Fruit fly (Drosophila melanogaster) whole organism, embryonic: ENCODE measurements around the gene mAcon1.

ENCODE experiments used
- ATbp ChIP-seq: fragments of 200-800 bp; sonication (Bioruptor generic); optimal IDR thresholded peaks from 2 replicates; lab custom pipeline; 2017; ENCODE audit warnings: missing biosample characterization, mild to moderate bottlenecking, missing genetic modification characterization, missing genetic modification reagents
- Antp ChIP-seq: fragments of 200-800 bp; sonication (Bioruptor generic); optimal IDR thresholded peaks from 3 replicates; lab custom pipeline; 2016; ENCODE audit warnings: missing biosample characterization, missing genetic modification characterization
- Asciz ChIP-seq: fragments of 200-800 bp; sonication (Bioruptor generic); optimal IDR thresholded peaks from 2 replicates; lab custom pipeline; 2017; ENCODE audit warnings: missing biosample characterization, mild to moderate bottlenecking, missing genetic modification characterization, missing genetic modification reagents
- Bgb ChIP-seq: fragments of 200-800 bp; sonication (Bioruptor generic); IDR thresholded peaks from 2 replicates; pipeline ENCODE4 v1.3.6; 2022; ENCODE audit warnings: missing biosample characterization, missing genetic modification characterization; ENCODE audit not compliant: partially characterized antibody
- CG1024 ChIP-seq: fragments of 200-800 bp; sonication (Bioruptor generic); IDR thresholded peaks from 2 replicates; pipeline ENCODE4 v1.3.6; 2022; ENCODE audit warnings: missing biosample characterization, missing genetic modification characterization
- CG11560 ChIP-seq: fragments of 200-800 bp; sonication (Bioruptor generic); IDR thresholded peaks from 3 replicates; pipeline ENCODE4 v1.3.6; 2022; ENCODE audit warnings: missing biosample characterization, missing genetic modification characterization
- CG13287 ChIP-seq: fragments of 200-800 bp; sonication (Bioruptor generic); IDR thresholded peaks from 2 replicates; pipeline ENCODE4 v1.3.6; 2022; ENCODE audit warnings: missing biosample characterization, missing genetic modification characterization; ENCODE audit not compliant: partially characterized antibody
- CG15514 ChIP-seq: fragments of 200-800 bp; sonication (Bioruptor generic); optimal IDR thresholded peaks from 3 replicates; lab custom pipeline; 2017; ENCODE audit warnings: missing biosample characterization, missing genetic modification characterization, mild to moderate bottlenecking, moderate library complexity, missing genetic modification reagents
- CG1603 ChIP-seq: fragments of 200-800 bp; sonication (Bioruptor generic); optimal IDR thresholded peaks from 2 replicates; lab custom pipeline; 2019; ENCODE audit warnings: missing biosample characterization, mild to moderate bottlenecking, missing genetic modification characterization, moderate library complexity
- CG17612 ChIP-seq: fragments of 200-800 bp; sonication (Bioruptor generic); IDR thresholded peaks from 2 replicates; pipeline ENCODE4 v1.3.6; 2022; ENCODE audit warnings: missing biosample characterization, missing genetic modification characterization
- CG17912 ChIP-seq: fragments of 200-800 bp; sonication (Bioruptor generic); optimal IDR thresholded peaks from 2 replicates; lab custom pipeline; 2018; ENCODE audit warnings: missing biosample characterization, mild to moderate bottlenecking, missing genetic modification characterization
- CG18599 ChIP-seq: fragments of 200-800 bp; sonication (Bioruptor generic); optimal IDR thresholded peaks from 3 replicates; lab custom pipeline; 2017; ENCODE audit warnings: missing biosample characterization, missing genetic modification characterization, mild to moderate bottlenecking, moderate library complexity, missing genetic modification reagents
- CG3163 ChIP-seq: fragments of 200-800 bp; sonication (Bioruptor generic); optimal IDR thresholded peaks from 3 replicates; lab custom pipeline; 2016; ENCODE audit warnings: missing biosample characterization, missing genetic modification characterization
- CG6254 ChIP-seq: fragments of 200-800 bp; sonication (Bioruptor generic); optimal IDR thresholded peaks from 3 replicates; lab custom pipeline; 2017; ENCODE audit warnings: mild to moderate bottlenecking, missing biosample characterization, missing genetic modification reagents, missing genetic modification characterization
- CG8290 ChIP-seq, 3 experiments: fragments of 200-800 bp; sonication (Bioruptor generic); optimal IDR thresholded peaks; 2 replicates each; lab custom pipeline; 2016 to 2019; ENCODE audit warnings: missing biosample characterization in 3 of 3, missing genetic modification characterization in 3 of 3, mild to moderate bottlenecking in 2 of 3, moderate library complexity in 1 of 3
- CG9609 ChIP-seq: fragments of 200-800 bp; sonication (Bioruptor generic); optimal IDR thresholded peaks from 3 replicates; lab custom pipeline; 2016; ENCODE audit warnings: missing biosample characterization, missing genetic modification characterization
- Doc3 ChIP-seq: fragments of 200-800 bp; sonication (Bioruptor generic); IDR thresholded peaks from 3 replicates; pipeline ENCODE4 v1.3.6; 2022; ENCODE audit warnings: missing biosample characterization, missing genetic modification characterization; ENCODE audit not compliant: partially characterized antibody
- Ets65A ChIP-seq: fragments of 200-800 bp; sonication (Bioruptor generic); peaks from one replicate; lab custom pipeline; 2016; ENCODE audit warnings: missing biosample characterization, missing genetic modification characterization
- HLHmδ ChIP-seq: fragments of 200-800 bp; sonication (Bioruptor generic); optimal IDR thresholded peaks from 2 replicates; lab custom pipeline; 2018; ENCODE audit warnings: missing biosample characterization, mild to moderate bottlenecking, missing genetic modification characterization, moderate library complexity
- Myb ChIP-seq: fragments of 200-800 bp; sonication (Bioruptor generic); optimal IDR thresholded peaks from 2 replicates; lab custom pipeline; 2016; ENCODE audit warnings: missing biosample characterization, missing genetic modification characterization
- NC2β ChIP-seq: fragments of 200-800 bp; sonication (Bioruptor generic); optimal IDR thresholded peaks from 2 replicates; lab custom pipeline; 2016; ENCODE audit warnings: missing biosample characterization, missing genetic modification characterization
- Nf-YB ChIP-seq: fragments of 200-800 bp; sonication (Bioruptor generic); optimal IDR thresholded peaks from 3 replicates; lab custom pipeline; 2019; ENCODE audit warnings: missing biosample characterization, mild to moderate bottlenecking, missing genetic modification characterization, moderate library complexity
- Oaz ChIP-seq: fragments of 200-800 bp; sonication (Bioruptor generic); IDR thresholded peaks from 2 replicates; pipeline ENCODE4 v1.3.6; 2022; ENCODE audit warnings: missing biosample characterization, missing genetic modification characterization
- Oli ChIP-seq: fragments of 200-800 bp; sonication (Bioruptor generic); optimal IDR thresholded peaks from 2 replicates; lab custom pipeline; 2018; ENCODE audit warnings: missing biosample characterization, mild to moderate bottlenecking, missing genetic modification characterization, moderate library complexity
- Scr ChIP-seq: fragments of 200-800 bp; sonication (Bioruptor generic); IDR thresholded peaks from 2 replicates; pipeline ENCODE4 v1.3.6; 2022; ENCODE audit warnings: missing biosample characterization, missing genetic modification characterization; ENCODE audit not compliant: partially characterized antibody
- YL-1 ChIP-seq: fragments of 200-800 bp; sonication (Bioruptor generic); optimal IDR thresholded peaks from 3 replicates; lab custom pipeline; 2017; ENCODE audit warnings: missing biosample characterization, mild to moderate bottlenecking, missing genetic modification characterization
- amos ChIP-seq: fragments of 200-800 bp; sonication (Bioruptor generic); IDR thresholded peaks from 2 replicates; pipeline ENCODE4 v1.3.6; 2022; ENCODE audit warnings: missing biosample characterization, missing genetic modification characterization; ENCODE audit not compliant: partially characterized antibody
- cas ChIP-seq: fragments of 200-800 bp; sonication (Bioruptor generic); IDR thresholded peaks from 2 replicates; pipeline ENCODE4 v1.3.6; 2022; ENCODE audit warnings: missing biosample characterization, missing genetic modification characterization
- en ChIP-seq: fragments of 200-800 bp; sonication (Bioruptor generic); optimal IDR thresholded peaks from 2 replicates; lab custom pipeline; 2016; ENCODE audit warnings: missing biosample characterization, missing genetic modification characterization
- exex ChIP-seq: fragments of 200-800 bp; sonication (Bioruptor generic); optimal IDR thresholded peaks from 4 replicates; lab custom pipeline; 2018; ENCODE audit warnings: missing biosample characterization, mild to moderate bottlenecking, missing genetic modification characterization, moderate library complexity
- fu2 ChIP-seq: fragments of 200-800 bp; sonication (Bioruptor generic); optimal IDR thresholded peaks from 2 replicates; lab custom pipeline; 2016; ENCODE audit warnings: missing biosample characterization, missing genetic modification characterization
- gcm ChIP-seq: fragments of 200-800 bp; sonication (Bioruptor generic); optimal IDR thresholded peaks from 2 replicates; lab custom pipeline; 2019; ENCODE audit warnings: missing biosample characterization, mild to moderate bottlenecking, missing genetic modification characterization, moderate library complexity
- gcm2 ChIP-seq: fragments of 200-800 bp; sonication (Bioruptor generic); optimal IDR thresholded peaks from 2 replicates; lab custom pipeline; 2016; ENCODE audit warnings: missing biosample characterization, missing genetic modification characterization
- grau ChIP-seq: fragments of 200-800 bp; optimal IDR thresholded peaks from 3 replicates; lab custom pipeline; 2019; ENCODE audit warnings: missing biosample characterization, mild to moderate bottlenecking, missing genetic modification characterization, moderate library complexity
- hkb ChIP-seq, 2 experiments: fragments of 200-800 bp in 1 of 2; fragments of >200 bp in 1 of 2; sonication (Bioruptor generic) in 1 of 2; IDR thresholded peaks in 1 of 2; optimal IDR thresholded peaks in 1 of 2; 2 replicates each; pipeline versions ENCODE4 v1.3.6 to Lab custom; 2017 to 2022; ENCODE audit warnings: missing biosample characterization in 1 of 2, missing genetic modification characterization in 1 of 2
- nau ChIP-seq: fragments of 200-800 bp; sonication (Bioruptor generic); optimal IDR thresholded peaks from 3 replicates; lab custom pipeline; 2017; ENCODE audit warnings: missing biosample characterization, mild to moderate bottlenecking, missing genetic modification characterization, missing genetic modification reagents
- nerfin-1 ChIP-seq: fragments of 200-800 bp; sonication (Bioruptor generic); optimal IDR thresholded peaks from 3 replicates; lab custom pipeline; 2019; ENCODE audit warnings: missing biosample characterization, mild to moderate bottlenecking, missing genetic modification characterization, moderate library complexity
- pb ChIP-seq: fragments of 200-800 bp; sonication (Bioruptor generic); optimal IDR thresholded peaks from 3 replicates; lab custom pipeline; 2016; ENCODE audit warnings: missing biosample characterization, missing genetic modification characterization
- prd ChIP-seq, 3 experiments: fragments of >200 bp in 2 of 3; fragments of 200-800 bp in 1 of 3; sonication (Bioruptor generic) in 1 of 3; optimal IDR thresholded peaks in 2 of 3; IDR thresholded peaks in 1 of 3; 2 replicates in 2 of 3; 3 replicates in 1 of 3; pipeline versions ENCODE4 v1.3.6 to Lab custom; 2017 to 2022; ENCODE audit warnings: missing biosample characterization in 1 of 3, missing genetic modification characterization in 1 of 3
- sqz ChIP-seq: fragments of 200-800 bp; sonication (Bioruptor generic); optimal IDR thresholded peaks from 3 replicates; lab custom pipeline; 2018; ENCODE audit warnings: missing biosample characterization, mild to moderate bottlenecking, missing genetic modification characterization
- stc ChIP-seq: fragments of 200-800 bp; sonication (Bioruptor generic); IDR thresholded peaks from 2 replicates; pipeline ENCODE4 v1.3.6; 2022; ENCODE audit warnings: missing biosample characterization, missing genetic modification characterization
- wor ChIP-seq: fragments of 200-800 bp; sonication (Bioruptor generic); IDR thresholded peaks from 2 replicates; pipeline ENCODE4 v1.3.6; 2022; ENCODE audit warnings: missing biosample characterization, missing genetic modification characterization

Gene mAcon1

dm6 chr2L:21168295-21169159, at the start of gene mAcon1, which contains the start of the genes CG43345 and CG43346 (continued):
- TF ChIP-seq grau (tag; lab: Kevin White, UChicago): peak; percentile 83
- no peak for TF ChIP-seq prd (optimal IDR thresholded peaks at IDR 0.05; lab: Kevin White, UChicago)
- peak; percentile 78; the same call in 2 of the 3 replicates for TF ChIP-seq prd (GFP tag; IDR thresholded peaks at IDR 0.05; lab: Robert Waterston, UW)
- no peak for TF ChIP-seq gcm (GFP tag; lab: Kevin White, UChicago)
- peak; percentile 87 for TF ChIP-seq Antp (GFP tag; lab: Kevin White, UChicago)
- peak; percentile 54 for TF ChIP-seq exex
- peak; percentile 99 for TF ChIP-seq Ets65A
- TF ChIP-seq CG17912: no peak
- TF ChIP-seq HLHmδ (GFP tag; lab: Kevin White, UChicago): no peak
- peak; percentile 62 for TF ChIP-seq en (GFP tag; lab: Kevin White, UChicago)
- TF ChIP-seq sqz: no peak
- 0 out of 2 replicates have a peak, but pooled peaks have one; percentile 6 for TF ChIP-seq cas (GFP tag; lab: Robert Waterston, UW)
- TF ChIP-seq hkb (optimal IDR thresholded peaks at IDR 0.05; lab: Kevin White, UChicago): peak; percentile 51
- peak; percentile 72 for TF ChIP-seq hkb (GFP tag; IDR thresholded peaks at IDR 0.05; lab: Robert Waterston, UW)
- peak; percentile 86 for TF ChIP-seq CG18599
- TF ChIP-seq CG9609 (GFP tag; lab: Kevin White, UChicago): peak; percentile 87
- TF ChIP-seq CG13287 (GFP tag; lab: Robert Waterston, UW): no peak; the same call in 1 of the 2 replicates

dm6 chr2L:21135764-21136163, 32.6 kb upstream of the mAcon1 start:
- TF ChIP-seq Bgb (GFP tag; lab: Robert Waterston, UW) (no peak), nau (no peak), Doc3 (GFP tag; lab: Robert Waterston, UW) (no peak), CG6254 (GFP tag; lab: Kevin White, UChicago) (no peak)
- TF ChIP-seq, all 482 proteins: peak for 0

dm6 chr2L:21141714-21142500, 26.5 kb upstream of the mAcon1 start, which contains the start of gene Dap160:
Gene Dap160, minus strand, starts transcription at chr2L:21142347.
- TF ChIP-seq amos (GFP tag; lab: Robert Waterston, UW) (peak; percentile 85), CG3163 (GFP tag; lab: Kevin White, UChicago) (peak; percentile 96), pb (GFP tag; lab: Kevin White, UChicago) (no peak), Nf-YB (GFP tag; lab: Kevin White, UChicago) (no peak), NC2β (GFP tag; lab: Kevin White, UChicago) (no peak), gcm2 (no peak), CG1024 (GFP tag; lab: Robert Waterston, UW) (0 out of 2 replicates have a peak, but pooled peaks have one; percentile 33), CG8290 (GFP tag; optimal IDR thresholded peaks at IDR 0.05; lab: Kevin White, UChicago) (peak; percentile 26), CG8290 (tag; optimal IDR thresholded peaks at IDR 0.05; lab: Kevin White, UChicago) (no peak), Doc3 (GFP tag; lab: Robert Waterston, UW) (peak; percentile 47; the same call in 1 of the 3 replicates), Oaz (no peak), ATbp (GFP tag; lab: Kevin White, UChicago) (no peak), Scr (GFP tag; lab: Robert Waterston, UW) (peak; percentile 75), Oli (no peak), CG11560 (no peak), YL-1 (peak; percentile 47), wor (GFP tag; lab: Robert Waterston, UW) (no peak), Myb (GFP tag; lab: Kevin White, UChicago) (peak; percentile 92), CG15514 (GFP tag; lab: Kevin White, UChicago) (peak; percentile 82), fu2 (no peak), stc (no peak), Asciz (GFP tag; lab: Kevin White, UChicago) (no peak), nerfin-1 (tag; lab: Kevin White, UChicago) (no peak), CG17612 (GFP tag; lab: Robert Waterston, UW) (no peak), CG1603 (tag; lab: Kevin White, UChicago) (no peak)
